Worm (Caenorhabditis elegans): ENCODE results near the gene tebp-2.

DNA sequence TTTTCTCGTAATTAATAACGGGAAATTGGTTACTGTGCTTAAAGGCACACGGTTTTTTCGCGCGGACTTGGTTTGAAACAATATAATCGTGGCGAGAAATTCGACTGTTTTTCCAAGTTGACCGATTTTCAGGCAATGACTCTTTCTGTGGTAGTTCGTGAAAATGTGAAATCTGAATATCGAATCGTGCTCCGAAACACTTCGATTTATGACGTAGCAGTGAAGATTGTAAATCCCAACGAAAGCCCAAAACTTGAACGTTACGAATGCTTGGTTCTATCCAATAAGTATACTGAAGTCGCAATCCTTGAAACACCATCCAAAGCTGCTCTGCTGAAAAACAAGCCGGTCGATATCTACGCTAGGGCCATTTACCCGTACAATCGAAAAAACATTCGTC is 47.3 kb upstream of the tebp-2 start:
- TF ChIP-seq tra-4 (tag; optimal IDR thresholded peaks at IDR 0.05) = no peak
- no peak for TF ChIP-seq sea-1 (GFP tag; conservative IDR thresholded peaks at IDR 0.05)
- no peak for TF ChIP-seq flt-1 (GFP tag; IDR thresholded peaks at IDR 0.05)
- no peak for TF ChIP-seq ceh-36 (tag; optimal IDR thresholded peaks at IDR 0.05)
- TF ChIP-seq B0310.2 (tag; optimal IDR thresholded peaks at IDR 0.05) = no peak
- TF ChIP-seq tbx-37 (GFP tag; conservative IDR thresholded peaks at IDR 0.05) = no peak
- TF ChIP-seq hmg-4 (GFP tag; optimal IDR thresholded peaks at IDR 0.05) = no peak
- no peak for TF ChIP-seq pes-1 (GFP tag; IDR thresholded peaks at IDR 0.05)
- TF ChIP-seq F13C5.2 (tag; optimal IDR thresholded peaks at IDR 0.05) = no peak
- TF ChIP-seq ama-1 (optimal IDR thresholded peaks at IDR 0.05) = no peak
